Worm (Caenorhabditis elegans) whole organism, late embryonic: Measurements from ENCODE around the gene F28B12.6.

Experiments
- ama-1 ChIP-seq: fragments of 150-350 bp; optimal IDR thresholded peaks from 2 replicates; lab custom pipeline; 2014
- ceh-14 ChIP-seq: sonication (generic microtip); optimal IDR thresholded peaks from 2 replicates; lab custom pipeline; 2016; ENCODE audit warnings: missing genotype, missing genetic modification characterization, missing compliant biosample characterization
- dve-1 ChIP-seq: sonication (generic microtip); optimal IDR thresholded peaks from 2 replicates; lab custom pipeline; 2017; ENCODE audit warnings: antibody characterized with exemption, mild to moderate bottlenecking, missing genetic modification characterization, missing compliant biosample characterization
- fkh-6 ChIP-seq: sonication (generic microtip); optimal IDR thresholded peaks from 2 replicates; lab custom pipeline; 2016; ENCODE audit warnings: missing genetic modification characterization, missing compliant biosample characterization
- pha-4 ChIP-seq: fragments of 150-350 bp; optimal IDR thresholded peaks from 2 replicates; lab custom pipeline; 2018; ENCODE audit warnings: missing biosample characterization, missing genetic modification reagents, missing genetic modification characterization
- sox-2 ChIP-seq: fragments of 200-800 bp; sonication (Bioruptor generic); IDR thresholded peaks from 2 replicates; pipeline ENCODE4 v1.3.6; 2022; ENCODE audit warnings: missing genetic modification reagents, missing genetic modification characterization, missing compliant biosample characterization
- ttx-3 ChIP-seq: sonication (generic microtip); optimal IDR thresholded peaks from 2 replicates; lab custom pipeline; 2016; ENCODE audit warnings: missing genetic modification reagents, missing genetic modification characterization, missing compliant biosample characterization
- unc-86 ChIP-seq: sonication (generic microtip); optimal IDR thresholded peaks from 2 replicates; lab custom pipeline; 2016; ENCODE audit warnings: missing genetic modification characterization, missing compliant biosample characterization

- no peak for TF ChIP-seq fkh-6 (tag; lab: Kevin White, UChicago)
- TF ChIP-seq dve-1 (tag; lab: Kevin White, UChicago) = no peak
- TF ChIP-seq ama-1 (lab: Kevin White, UChicago) = no peak
- no peak for TF ChIP-seq pha-4 (tag; lab: Kevin White, UChicago)
- no peak for TF ChIP-seq sox-2 (GFP tag; lab: Robert Waterston, UW)
- no peak for TF ChIP-seq ttx-3 (tag; lab: Kevin White, UChicago)
- no peak for TF ChIP-seq unc-86 (tag; lab: Kevin White, UChicago)
- TF ChIP-seq ceh-14 = no peak
Observed at ce11 chrII:5951745-5952144, 11.1 kb downstream of the F28B12.6 start.
